Worm (Caenorhabditis elegans): ENCODE results near the gene srbc-75.

Gene srbc-75

DNA sequence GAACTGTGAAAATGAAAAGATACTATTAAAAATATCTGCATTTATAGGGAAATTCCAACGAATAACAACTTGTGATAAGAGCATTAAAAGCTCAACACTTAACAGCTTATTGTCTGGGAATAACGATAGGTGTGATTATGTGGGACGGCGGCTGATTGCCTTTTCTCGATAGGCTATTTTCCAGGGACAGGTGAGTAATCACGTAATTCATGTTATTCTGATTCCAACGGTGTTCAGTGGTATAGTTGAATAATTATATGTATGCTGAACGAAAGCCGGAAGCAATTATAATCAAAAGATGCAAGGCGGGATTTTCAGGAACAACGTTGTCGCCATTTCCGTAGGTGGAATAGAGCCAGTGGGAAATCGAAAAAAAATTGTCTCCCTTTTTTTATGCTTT is 23.3 kb downstream of the srbc-75 start, which contains the start of gene srw-17:
srw-17 (minus strand) TSS at position 101 of the 400 bp plus-strand sequence.
- no peak for TF ChIP-seq B0019.2 (GFP tag; conservative IDR thresholded peaks at IDR 0.05)
- no peak for TF ChIP-seq attf-3 (GFP tag; conservative IDR thresholded peaks at IDR 0.05)
- no peak for TF ChIP-seq hmg-1.2 (GFP tag; IDR thresholded peaks at IDR 0.05)
- no peak for TF ChIP-seq rpc-1 (optimal IDR thresholded peaks at IDR 0.05)
- TF ChIP-seq rpc-1 (tag; optimal IDR thresholded peaks at IDR 0.05), result no peak
- TF ChIP-seq lin-26 (GFP tag; IDR thresholded peaks at IDR 0.05), result no peak
- TF ChIP-seq T26A5.8 (tag; optimal IDR thresholded peaks at IDR 0.05), result no peak
- no peak for TF ChIP-seq K11D2.4 (GFP tag; IDR thresholded peaks at IDR 0.05)

DNA sequence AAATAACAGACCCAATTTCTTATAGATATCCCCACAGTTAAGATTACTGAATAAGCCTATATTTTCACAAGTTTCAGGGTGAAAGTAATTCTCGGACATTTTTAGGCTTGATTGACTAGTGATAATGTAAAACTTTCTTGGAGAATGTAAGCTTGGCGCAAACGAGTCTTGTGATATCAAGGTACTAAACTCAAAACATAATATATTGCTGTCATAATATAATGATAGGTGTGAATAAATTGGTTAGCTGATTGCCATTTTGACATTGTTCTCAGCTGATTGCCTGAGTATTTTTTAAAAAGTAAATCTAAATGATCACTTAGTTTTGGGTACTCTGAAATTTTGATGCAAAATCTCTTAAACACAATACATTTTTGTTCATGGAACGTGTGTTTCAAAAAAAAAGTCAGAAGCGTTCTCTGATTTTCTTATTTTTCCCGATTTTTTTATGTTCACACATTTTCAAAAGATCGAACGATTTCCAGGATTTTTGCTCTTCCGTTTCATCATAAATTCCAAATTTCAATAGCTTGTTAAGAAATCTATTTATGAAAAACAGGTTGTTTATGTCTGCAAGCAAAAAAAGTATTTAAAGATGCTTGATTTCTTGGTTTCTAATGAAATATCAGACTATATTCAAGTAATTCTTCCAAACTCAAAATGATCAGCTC is 27.8 kb downstream of the srbc-75 start, which contains the start of the genes srw-19 and srx-51:
srw-19 (minus strand) TSS at position 101 of the 671 bp plus-strand sequence.
srx-51 (plus strand) TSS at position 621 of the 671 bp plus-strand sequence.
- TF ChIP-seq somi-1 (GFP tag; optimal IDR thresholded peaks at IDR 0.05) (no peak), ztf-28 (GFP tag; IDR thresholded peaks at IDR 0.05) (no peak), mxl-1 (tag; optimal IDR thresholded peaks at IDR 0.05) (no peak), ztf-6 (GFP tag; IDR thresholded peaks at IDR 0.05) (no peak)

DNA sequence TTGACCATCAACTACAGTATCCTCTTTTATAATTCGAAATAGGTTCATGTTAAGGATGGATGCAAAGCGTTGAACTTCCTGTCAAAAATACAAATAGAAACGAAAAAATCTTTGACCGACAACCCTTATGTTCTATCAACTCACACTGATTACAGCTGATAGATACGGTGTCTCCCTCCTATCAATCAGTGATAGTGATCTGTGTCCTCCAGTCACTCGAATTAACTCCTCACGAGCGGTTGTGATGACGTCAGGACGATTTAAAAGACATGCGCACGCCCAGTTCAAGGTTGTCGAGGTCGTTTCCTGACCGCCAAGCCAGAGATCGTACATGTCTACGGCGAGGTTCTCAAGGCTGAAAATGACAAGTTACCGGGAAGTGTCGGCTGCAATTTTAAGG is 32.4 kb downstream of the srbc-75 start:
- TF ChIP-seq madf-3 (GFP tag; IDR thresholded peaks at IDR 0.05), result 0 out of 2 replicates have a peak, but pooled peaks have one; percentile 7
- peak; percentile 89 for TF ChIP-seq atf-7 (tag; optimal IDR thresholded peaks at IDR 0.05)
- no peak for TF ChIP-seq ZK185.1 (tag; optimal IDR thresholded peaks at IDR 0.05; ENCODE audit: poor library complexity, severe bottlenecking)
- TF ChIP-seq ccch-3 (GFP tag; optimal IDR thresholded peaks at IDR 0.05), result no peak
- TF ChIP-seq mxl-1 (tag; optimal IDR thresholded peaks at IDR 0.05), result no peak
- TF ChIP-seq nhr-80 (tag; optimal IDR thresholded peaks at IDR 0.05), result peak; percentile 59

DNA sequence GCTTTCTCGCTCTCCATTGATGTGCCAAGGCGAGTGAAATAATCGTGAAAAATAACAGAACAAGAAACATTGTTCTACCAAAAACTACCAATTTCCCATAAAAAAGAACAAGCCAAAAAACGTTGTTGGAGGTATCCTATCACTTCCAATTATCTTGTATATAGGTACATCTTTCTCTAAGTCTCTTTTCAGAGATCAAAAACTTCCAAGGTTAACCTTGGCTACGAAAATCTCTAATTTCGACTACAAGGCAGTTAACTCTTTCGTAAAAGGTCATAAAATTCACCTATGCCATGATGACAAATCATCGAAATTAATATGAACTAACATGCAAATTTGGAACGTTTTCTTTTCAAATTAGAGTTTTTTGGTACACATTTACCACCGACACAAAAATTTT is 34.2 kb downstream of the srbc-75 start, which contains the start of gene cyp-34A1:
cyp-34A1 (minus strand) TSS at position 101 of the 400 bp plus-strand sequence.
- no peak for TF ChIP-seq F39B2.1 (GFP tag; IDR thresholded peaks at IDR 0.05)
- TF ChIP-seq aptf-3 (GFP tag; IDR thresholded peaks at IDR 0.05), result no peak
- TF ChIP-seq rpc-1 (optimal IDR thresholded peaks at IDR 0.05), result no peak
- TF ChIP-seq rpc-1 (tag; optimal IDR thresholded peaks at IDR 0.05), result no peak
- TF ChIP-seq madf-6 (GFP tag; IDR thresholded peaks at IDR 0.05), result no peak
- no peak for TF ChIP-seq cebp-2 (GFP tag; IDR thresholded peaks at IDR 0.05)
- TF ChIP-seq ama-1 (optimal IDR thresholded peaks at IDR 0.05), result no peak
- TF ChIP-seq ama-1 (GFP tag; optimal IDR thresholded peaks at IDR 0.05), result no peak

DNA sequence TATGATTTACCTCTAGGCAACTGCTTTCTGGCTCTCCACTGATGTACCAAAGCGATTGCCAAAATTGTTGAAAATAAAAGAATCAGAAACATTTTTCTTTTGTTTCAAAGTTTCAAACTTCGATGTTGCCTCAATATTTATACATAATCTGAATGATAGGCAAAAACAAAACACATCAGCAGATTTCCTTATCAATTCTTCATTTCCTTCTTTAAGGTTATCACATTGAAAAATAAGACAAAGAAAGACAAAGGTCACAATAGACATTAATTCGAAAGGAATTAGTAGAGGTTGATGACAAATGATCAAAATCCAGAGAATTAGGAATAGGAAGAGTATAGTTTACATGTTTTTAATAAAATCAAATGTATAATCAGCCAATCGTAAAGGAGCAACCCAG is 37.4 kb downstream of the srbc-75 start, which contains the start of gene cyp-34A2:
cyp-34A2 (minus strand) TSS at position 101 of the 400 bp plus-strand sequence.
- no peak for TF ChIP-seq F52B5.7 (tag; optimal IDR thresholded peaks at IDR 0.05)
- no peak for TF ChIP-seq zim-3 (tag; optimal IDR thresholded peaks at IDR 0.05)
- no peak for TF ChIP-seq ekl-4 (GFP tag; IDR thresholded peaks at IDR 0.05)
- no peak for TF ChIP-seq ceh-91 (GFP tag; IDR thresholded peaks at IDR 0.05)
- TF ChIP-seq B0035.1 (tag; optimal IDR thresholded peaks at IDR 0.05), result no peak
- TF ChIP-seq B0261.1 (tag; optimal IDR thresholded peaks at IDR 0.05), result no peak
- no peak for TF ChIP-seq mes-4 (tag; optimal IDR thresholded peaks at IDR 0.05)
- no peak for TF ChIP-seq T07F8.4 (tag; optimal IDR thresholded peaks at IDR 0.05)
- TF ChIP-seq F33H1.4 (GFP tag; IDR thresholded peaks at IDR 0.05), result no peak
- no peak for TF ChIP-seq mel-28 (tag; optimal IDR thresholded peaks at IDR 0.05; ENCODE audit: borderline replicate concordance)
- TF ChIP-seq Y95B8A.8 (GFP tag; IDR thresholded peaks at IDR 0.05), result no peak
- TF ChIP-seq somi-1 (GFP tag; optimal IDR thresholded peaks at IDR 0.05), result no peak
- no peak for TF ChIP-seq snpc-3.4 (tag; optimal IDR thresholded peaks at IDR 0.05)
- no peak for TF ChIP-seq Y79H2A.3 (GFP tag; conservative IDR thresholded peaks at IDR 0.05)
- no peak for TF ChIP-seq hlh-26 (GFP tag; conservative IDR thresholded peaks at IDR 0.05)
- no peak for TF ChIP-seq lin-40 (tag; optimal IDR thresholded peaks at IDR 0.05)
- no peak for TF ChIP-seq rec-8 (tag; optimal IDR thresholded peaks at IDR 0.05)

Measured in whole organism, young adult.